Worm (Caenorhabditis elegans) whole organism, L3 larva: ENCODE measurements around the gene Y32B12A.5.

Experiments used
- nfya-1 ChIP-seq: sonication (generic microtip); optimal IDR thresholded peaks from 2 replicates; lab custom pipeline; 2017; ENCODE audit warnings: missing genetic modification characterization, mild to moderate bottlenecking, missing compliant biosample characterization, antibody characterized with exemption, moderate library complexity; ENCODE audit not compliant: insufficient read depth
- nhr-11 ChIP-seq: fragments of 150-350 bp; optimal IDR thresholded peaks from 2 replicates; lab custom pipeline; 2014; ENCODE audit warnings: missing biosample characterization, missing genetic modification characterization

ce11 chrV:16534000-16534399, 46.6 kb upstream of the Y32B12A.5 start, which contains the start of gene cpr-2:
- no peak for TF ChIP-seq nfya-1 (tag; lab: Kevin White, UChicago)
- TF ChIP-seq nhr-11: no peak
